Fruit fly (Drosophila melanogaster) Kc167 (cell line): Measurements from ENCODE around the gene CG9981.

Experiments
- Myc ChIP-seq: fragments of >200 bp; optimal IDR thresholded peaks from 2 replicates; lab custom pipeline; 2017; ENCODE audit warnings: missing external identifiers
- Sin3A ChIP-seq: fragments of >200 bp; optimal IDR thresholded peaks from 2 replicates; lab custom pipeline; 2018; ENCODE audit warnings: missing external identifiers
- h ChIP-seq: fragments of >200 bp; optimal IDR thresholded peaks from 3 replicates; lab custom pipeline; 2018; ENCODE audit warnings: missing external identifiers
- insv ChIP-seq: fragments of >200 bp; optimal IDR thresholded peaks from 3 replicates; lab custom pipeline; 2018; ENCODE audit warnings: missing external identifiers
- psq ChIP-seq: fragments of >200 bp; optimal IDR thresholded peaks from 2 replicates; lab custom pipeline; 2017; ENCODE audit warnings: missing external identifiers
- ttk ChIP-seq: sonication (Bioruptor generic); optimal IDR thresholded peaks from 2 replicates; lab custom pipeline; 2017; ENCODE audit warnings: missing external identifiers

CG9981 gene

dm6 chrX:16423125-16423509, 18.2 kb upstream of the CG9981 start:
- TF ChIP-seq insv (no peak), psq (lab: Kevin White, UChicago) (no peak), Myc (no peak), ttk (no peak), h (lab: Kevin White, UChicago) (no peak)

dm6 chrX:16422466-16423124, 17.7 kb upstream of the CG9981 start, which contains the start of gene hang:
hang (plus strand) TSS chrX:16422831.
- no peak for TF ChIP-seq Myc

DNA sequence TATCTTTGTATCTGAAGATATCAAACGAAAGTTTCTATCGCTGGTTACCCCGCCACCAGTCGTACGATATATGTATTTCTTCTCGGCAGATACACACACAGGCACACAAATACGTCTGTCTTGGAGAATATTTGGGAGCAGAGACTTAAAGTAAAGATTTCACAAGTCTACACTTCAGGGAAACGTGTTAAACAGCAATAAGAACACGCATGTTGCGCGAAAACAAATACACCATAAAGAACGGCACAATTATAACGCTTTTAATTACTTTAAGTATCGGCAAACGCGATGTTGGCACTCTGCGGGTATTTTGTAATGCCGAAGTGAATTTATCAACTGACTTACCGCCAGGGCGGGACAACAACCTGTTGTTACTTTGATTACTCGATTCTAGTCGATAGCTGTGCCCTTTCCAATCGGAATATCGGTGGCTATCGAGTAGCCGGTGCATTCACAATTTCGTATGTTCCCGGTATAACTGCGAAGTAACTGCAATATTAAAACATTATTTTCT, 17.0 kb upstream of the CG9981 start, which contains the start of gene AnxB11:
TSS of gene AnxB11 (minus strand) at position 367 of the 514 bp plus-strand sequence.
- TF ChIP-seq Myc (no peak), h (lab: Kevin White, UChicago) (no peak), ttk (no peak), insv (no peak), psq (lab: Kevin White, UChicago) (no peak), Sin3A (lab: Kevin White, UChicago) (no peak)

DNA sequence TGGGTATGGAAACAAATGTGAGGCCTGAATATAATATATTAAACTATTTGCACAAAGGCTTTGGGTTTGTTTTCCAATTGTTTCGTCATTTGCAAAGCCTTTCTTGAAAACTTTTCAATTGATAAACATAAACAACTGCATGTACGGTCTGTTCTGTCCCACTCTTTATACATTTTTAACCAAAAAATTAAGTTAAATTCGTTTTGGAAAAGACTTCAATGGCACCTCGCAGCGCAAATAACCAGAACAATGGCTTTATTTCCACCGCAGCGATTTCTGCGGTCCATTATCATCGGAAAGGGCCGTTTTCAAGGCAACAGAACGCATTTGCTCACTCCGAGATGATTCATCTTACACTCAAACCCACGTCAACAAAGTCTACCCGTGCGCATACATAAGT, 16.0 kb upstream of the CG9981 start:
- no peak for TF ChIP-seq ttk
- no peak for TF ChIP-seq h (lab: Kevin White, UChicago)
- no peak for TF ChIP-seq Myc
- TF ChIP-seq psq (lab: Kevin White, UChicago): no peak
- TF ChIP-seq Sin3A (lab: Kevin White, UChicago): no peak
- TF ChIP-seq insv: no peak

DNA sequence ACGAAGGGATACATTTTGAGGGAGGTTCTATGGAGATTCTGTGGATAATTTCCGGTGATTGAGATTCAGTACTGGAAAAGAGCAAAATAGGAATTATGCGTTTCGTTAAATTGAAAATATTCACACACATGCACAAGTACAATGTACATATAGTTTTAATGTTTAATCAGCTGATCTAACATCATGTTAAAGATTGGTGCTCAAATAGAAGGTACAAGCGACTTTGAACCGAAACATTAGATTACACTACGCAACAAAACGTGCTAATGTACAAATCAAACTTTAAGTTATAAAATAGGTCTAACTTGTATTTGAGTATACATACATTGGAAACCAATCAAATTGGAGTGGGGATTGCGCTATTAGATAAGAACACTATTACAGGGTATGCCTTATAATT, 15.1 kb upstream of the CG9981 start:
- TF ChIP-seq psq (lab: Kevin White, UChicago): no peak
- no peak for TF ChIP-seq ttk
- TF ChIP-seq Myc: no peak
- TF ChIP-seq insv: no peak
- TF ChIP-seq h (lab: Kevin White, UChicago): no peak
- TF ChIP-seq Sin3A (lab: Kevin White, UChicago): no peak

DNA sequence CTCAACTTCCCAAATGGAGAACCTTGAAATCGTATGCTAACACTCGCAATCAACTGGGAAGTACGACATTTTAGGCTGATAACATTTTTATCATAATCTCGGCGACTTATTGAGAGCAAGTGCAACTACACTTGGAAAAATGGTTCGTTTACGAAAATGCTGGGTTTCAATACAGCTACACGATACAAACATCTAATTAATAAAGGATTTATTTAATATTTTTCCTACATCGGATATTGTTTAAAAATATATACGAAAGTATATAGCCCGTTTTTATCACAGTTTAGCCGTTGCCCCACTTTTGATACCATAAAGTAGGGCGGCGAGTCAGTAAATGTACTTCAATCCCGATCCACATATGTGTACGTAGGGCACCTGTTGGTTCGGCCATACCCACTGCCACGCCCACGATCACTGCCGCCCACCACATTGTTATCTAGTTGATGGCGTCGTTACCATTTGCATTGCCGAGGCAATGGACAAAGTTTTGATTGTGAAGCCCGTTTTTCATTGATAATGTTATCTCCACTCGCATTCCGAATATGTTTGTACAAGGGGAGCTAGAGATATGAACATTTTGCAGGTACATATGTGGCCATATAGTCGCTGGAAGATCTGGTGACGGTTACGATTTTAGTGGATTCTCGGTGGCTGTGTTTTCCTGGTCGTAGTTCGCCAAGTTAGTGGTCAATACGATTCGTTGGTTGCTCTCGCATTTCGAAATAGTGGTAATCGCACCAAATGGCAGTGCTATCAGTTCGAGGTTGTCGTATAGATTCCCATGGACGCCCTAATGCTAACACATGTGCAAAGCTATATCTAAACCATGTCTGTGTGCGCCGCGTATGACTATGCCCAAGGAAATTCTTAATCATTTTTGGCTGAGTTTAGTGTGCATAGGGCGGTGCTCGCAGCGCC, 9.8 kb upstream of the CG9981 start, which contains the start of gene Traf-like:
TSS of gene Traf-like (plus strand) at position 596 of the 918 bp plus-strand sequence.
- TF ChIP-seq psq (lab: Kevin White, UChicago) (no peak), Myc (no peak), Sin3A (lab: Kevin White, UChicago) (no peak), h (lab: Kevin White, UChicago) (no peak), ttk (no peak), insv (no peak)

dm6 chrX:16406083-16406482, 1.2 kb upstream of the CG9981 start:
- TF ChIP-seq h (lab: Kevin White, UChicago): no peak
- TF ChIP-seq psq (lab: Kevin White, UChicago): no peak
- no peak for TF ChIP-seq Myc
- no peak for TF ChIP-seq insv
- no peak for TF ChIP-seq ttk
- no peak for TF ChIP-seq Sin3A (lab: Kevin White, UChicago)

- no peak for TF ChIP-seq ttk
- TF ChIP-seq Sin3A (lab: Kevin White, UChicago): no peak
- TF ChIP-seq insv: no peak
- TF ChIP-seq h (lab: Kevin White, UChicago): no peak
- no peak for TF ChIP-seq psq (lab: Kevin White, UChicago)
- no peak for TF ChIP-seq Myc
Observed at dm6 chrX:16405209-16405608, 287 bp upstream of the CG9981 start, which contains the start of gene CG4301. CG4301 (plus strand) TSS chrX:16405509.

DNA sequence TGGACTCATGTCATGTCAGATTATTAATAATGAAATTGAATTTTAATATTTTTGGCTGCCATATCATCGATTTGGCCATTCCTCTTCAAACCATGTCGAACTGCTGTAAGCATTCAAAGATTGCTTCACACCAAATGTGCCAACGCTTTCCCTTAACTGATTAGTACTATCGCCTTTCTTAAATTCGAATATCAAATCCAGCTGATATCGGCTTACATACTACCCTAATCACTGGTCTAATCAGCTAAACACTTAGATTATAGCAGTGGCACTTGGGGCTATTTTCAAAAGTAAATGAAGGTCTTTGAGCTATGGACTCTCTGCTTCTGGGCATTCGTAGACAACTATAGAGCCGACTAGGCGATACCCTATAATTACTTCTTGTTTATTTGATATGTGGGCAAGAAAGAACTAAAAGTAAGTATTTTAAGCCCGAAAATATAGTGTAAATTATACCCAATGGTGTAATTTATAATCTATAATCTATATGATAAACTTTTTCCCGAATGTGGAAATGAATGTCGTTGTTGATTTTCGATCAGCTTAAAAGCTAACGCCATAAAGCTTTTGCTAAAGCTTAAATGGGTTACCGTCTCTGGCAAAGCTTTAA, 1.0 kb downstream of the CG9981 start:
- no peak for TF ChIP-seq h (lab: Kevin White, UChicago)
- no peak for TF ChIP-seq Myc
- TF ChIP-seq Sin3A (lab: Kevin White, UChicago): no peak
- no peak for TF ChIP-seq insv
- TF ChIP-seq psq (lab: Kevin White, UChicago): no peak
- no peak for TF ChIP-seq ttk

DNA sequence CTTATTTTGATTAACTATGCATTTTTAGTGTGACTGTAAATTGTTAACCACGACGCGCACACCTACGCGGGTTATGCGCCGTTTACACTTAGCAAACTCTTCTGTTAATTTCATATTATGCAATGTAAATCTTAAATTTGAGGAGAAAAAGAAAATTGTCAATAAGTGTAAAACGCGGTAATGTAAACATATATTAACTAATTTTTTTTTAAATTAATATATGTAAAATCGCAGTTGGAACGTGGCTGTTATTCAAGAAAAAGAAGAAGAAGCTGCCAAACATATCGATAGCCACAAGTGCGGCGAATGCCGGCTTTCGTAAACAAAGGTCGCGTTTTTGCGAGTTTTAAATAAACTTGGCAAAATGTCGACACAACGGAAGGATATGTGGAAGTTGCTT, 13.5 kb downstream of the CG9981 start, which contains the start of the genes TH1 and mei-41:
TSS of gene TH1 (minus strand) at position 42 of the 400 bp plus-strand sequence.
TSS of gene mei-41 (plus strand) at position 302 of the 400 bp plus-strand sequence.
- TF ChIP-seq h (lab: Kevin White, UChicago): no peak
- TF ChIP-seq Sin3A (lab: Kevin White, UChicago): no peak
- no peak for TF ChIP-seq ttk
- TF ChIP-seq insv: no peak
- no peak for TF ChIP-seq Myc
- TF ChIP-seq psq (lab: Kevin White, UChicago): no peak

dm6 chrX:16385942-16386392, 19.0 kb downstream of the CG9981 start:
- TF ChIP-seq psq (lab: Kevin White, UChicago) (no peak), Myc (no peak), ttk (no peak), Sin3A (lab: Kevin White, UChicago) (no peak), h (lab: Kevin White, UChicago) (no peak), insv (no peak)
